Fruit fly (Drosophila melanogaster) Kc167 (cell line): Measurements from ENCODE around the gene CG33095.

Experiments
- Myc ChIP-seq: fragments of >200 bp; optimal IDR thresholded peaks from 2 replicates; lab custom pipeline; 2017; ENCODE audit warnings: missing external identifiers
- Sin3A ChIP-seq: fragments of >200 bp; optimal IDR thresholded peaks from 2 replicates; lab custom pipeline; 2018; ENCODE audit warnings: missing external identifiers
- h ChIP-seq: fragments of >200 bp; optimal IDR thresholded peaks from 3 replicates; lab custom pipeline; 2018; ENCODE audit warnings: missing external identifiers
- insv ChIP-seq: fragments of >200 bp; optimal IDR thresholded peaks from 3 replicates; lab custom pipeline; 2018; ENCODE audit warnings: missing external identifiers
- psq ChIP-seq: fragments of >200 bp; optimal IDR thresholded peaks from 2 replicates; lab custom pipeline; 2017; ENCODE audit warnings: missing external identifiers
- ttk ChIP-seq: sonication (Bioruptor generic); optimal IDR thresholded peaks from 2 replicates; lab custom pipeline; 2017; ENCODE audit warnings: missing external identifiers

The CG33095 gene

DNA sequence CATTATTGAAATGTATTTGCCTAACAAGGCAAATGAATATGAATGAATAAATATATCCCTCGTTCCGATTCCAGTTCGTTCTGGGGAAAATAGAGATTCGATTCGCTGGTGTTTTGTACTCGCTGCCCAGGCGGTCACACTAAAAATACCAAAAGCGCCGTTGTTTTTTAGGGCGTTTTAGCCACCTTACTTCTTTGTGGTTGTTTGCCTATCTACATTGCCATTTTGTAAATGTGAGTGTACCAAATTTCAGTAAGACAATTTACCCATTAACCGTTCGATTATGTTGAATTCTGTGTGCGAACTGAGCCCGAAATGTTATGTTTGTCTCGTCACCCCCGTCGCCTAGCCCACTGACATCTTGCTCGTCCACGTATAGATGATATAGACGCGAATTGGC, at the start of gene CG33095, which contains the start of gene CG33096:
Gene CG33095 (plus strand): TSS at position 187 of the 400 bp plus-strand sequence.
Gene CG33096 (plus strand): TSS at position 187 of the 400 bp plus-strand sequence.
- no peak for TF ChIP-seq insv
- no peak for TF ChIP-seq psq (lab: Kevin White, UChicago)
- TF ChIP-seq Sin3A (lab: Kevin White, UChicago) = no peak
- TF ChIP-seq ttk = no peak
- no peak for TF ChIP-seq Myc
- TF ChIP-seq h (lab: Kevin White, UChicago) = no peak

DNA sequence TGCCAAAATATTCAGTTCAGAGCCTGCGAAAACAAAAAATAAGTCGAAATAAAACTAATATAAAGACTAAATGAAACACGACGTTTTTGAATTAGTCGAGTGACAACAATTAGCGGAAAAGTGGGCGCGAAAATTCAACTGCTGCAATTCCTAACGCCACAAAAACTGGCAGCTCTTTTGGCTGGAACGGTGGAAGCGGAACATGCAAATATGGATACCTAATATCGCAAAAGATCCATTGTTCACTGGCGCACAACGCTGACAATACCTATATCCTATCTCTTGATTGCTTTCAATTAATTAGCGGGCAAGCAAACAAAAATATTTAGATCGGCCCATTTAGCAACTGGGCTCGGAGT, 48.1 kb upstream of the CG33095 start, which contains the start of gene CG11791:
Gene CG11791 (plus strand): TSS at position 234 of the 359 bp plus-strand sequence.
- no peak for TF ChIP-seq ttk
- TF ChIP-seq Myc = no peak
- no peak for TF ChIP-seq h (lab: Kevin White, UChicago)
- TF ChIP-seq insv = no peak
- no peak for TF ChIP-seq psq (lab: Kevin White, UChicago)
- no peak for TF ChIP-seq Sin3A (lab: Kevin White, UChicago)

DNA sequence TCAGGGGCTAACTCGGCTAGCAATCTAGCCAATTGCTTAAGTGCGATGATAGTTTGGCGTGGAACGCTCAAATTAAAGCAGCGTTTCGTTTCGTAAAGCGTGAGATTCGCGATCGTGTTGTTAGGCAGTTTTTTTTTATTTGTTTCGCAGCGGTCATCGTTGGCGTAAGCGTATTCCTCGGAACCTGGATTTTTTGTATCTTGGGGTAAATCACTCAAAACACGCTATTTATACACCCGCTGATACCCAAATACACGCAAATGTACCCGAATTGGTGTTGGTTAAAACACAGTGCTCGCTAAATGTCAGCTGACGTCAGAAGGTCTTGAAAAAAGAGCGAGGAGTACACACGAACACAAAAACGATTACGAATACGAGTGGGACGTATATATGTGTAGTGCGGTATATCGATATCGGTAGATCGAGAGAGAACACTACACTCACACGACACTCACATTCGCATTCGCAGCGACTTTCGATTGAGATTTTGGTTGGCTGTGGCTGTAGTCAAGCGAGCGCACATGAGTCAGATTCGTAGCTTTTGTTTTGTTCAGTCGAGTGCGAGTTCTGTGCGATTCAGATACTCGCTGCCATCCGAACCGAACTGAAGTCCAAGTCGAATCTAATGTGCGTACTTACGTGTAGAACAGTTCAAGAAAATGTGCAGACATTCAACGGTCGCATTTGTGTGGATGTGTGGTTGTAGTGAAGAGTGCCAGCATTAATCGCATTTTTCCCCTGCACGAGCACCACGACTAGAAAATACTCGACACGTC, 47.5 kb upstream of the CG33095 start:
- no peak for TF ChIP-seq psq (lab: Kevin White, UChicago)
- no peak for TF ChIP-seq h (lab: Kevin White, UChicago)
- TF ChIP-seq Myc = no peak
- no peak for TF ChIP-seq insv
- no peak for TF ChIP-seq Sin3A (lab: Kevin White, UChicago)
- TF ChIP-seq ttk = no peak

DNA sequence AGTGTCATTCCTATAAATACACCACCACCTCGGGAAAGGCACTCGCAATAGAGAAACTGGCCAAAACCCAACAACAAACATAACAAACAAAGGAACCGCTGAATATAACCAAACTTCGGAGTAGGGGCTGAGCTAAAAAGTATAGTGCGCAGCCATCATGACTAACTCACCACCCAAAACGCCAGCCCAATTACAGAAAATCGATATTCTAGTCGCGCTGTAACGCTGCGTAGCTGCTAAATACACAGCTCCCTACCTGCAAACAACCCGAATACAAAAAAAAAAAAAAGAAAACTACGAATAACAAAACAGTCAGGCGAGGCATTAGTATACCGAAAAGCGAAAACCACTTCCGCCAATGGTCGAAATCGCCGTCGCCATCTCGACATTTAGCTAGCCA, 46.8 kb upstream of the CG33095 start:
- TF ChIP-seq h (lab: Kevin White, UChicago) (no peak), Myc (no peak), insv (no peak), psq (lab: Kevin White, UChicago) (no peak), ttk (no peak), Sin3A (lab: Kevin White, UChicago) (no peak)

DNA sequence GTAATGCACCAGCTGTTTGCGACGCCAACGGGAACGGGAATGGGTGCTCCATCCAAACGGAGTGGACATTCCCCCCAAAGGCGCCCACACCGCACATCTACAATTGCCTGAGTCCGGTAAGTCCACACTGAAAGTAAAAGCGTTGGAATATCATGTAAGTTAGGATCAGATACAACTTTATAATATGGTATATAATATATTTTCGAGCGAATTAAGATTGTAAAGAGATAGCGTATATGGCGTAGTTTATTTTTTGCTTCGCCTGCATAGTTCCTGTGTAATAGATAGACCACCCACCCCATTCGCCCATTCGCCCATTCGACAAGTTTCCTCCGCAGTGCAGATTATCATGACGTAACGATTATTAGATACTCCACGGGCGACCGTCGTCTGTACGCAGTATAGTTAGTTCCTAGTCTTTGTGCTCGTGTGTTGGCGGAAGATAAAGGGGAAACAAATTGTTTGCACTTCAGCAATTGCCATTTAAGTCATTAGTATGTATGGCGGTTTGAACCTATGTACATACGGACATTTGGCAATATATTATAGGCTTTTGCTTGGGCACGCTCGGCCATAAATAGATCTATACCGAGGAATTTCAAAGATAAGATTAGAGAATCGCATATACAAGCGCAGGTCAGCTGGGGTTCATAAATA, 45.9 kb upstream of the CG33095 start:
- TF ChIP-seq ttk (no peak), Myc (no peak), psq (lab: Kevin White, UChicago) (no peak), Sin3A (lab: Kevin White, UChicago) (no peak), h (lab: Kevin White, UChicago) (no peak), insv (no peak)

DNA sequence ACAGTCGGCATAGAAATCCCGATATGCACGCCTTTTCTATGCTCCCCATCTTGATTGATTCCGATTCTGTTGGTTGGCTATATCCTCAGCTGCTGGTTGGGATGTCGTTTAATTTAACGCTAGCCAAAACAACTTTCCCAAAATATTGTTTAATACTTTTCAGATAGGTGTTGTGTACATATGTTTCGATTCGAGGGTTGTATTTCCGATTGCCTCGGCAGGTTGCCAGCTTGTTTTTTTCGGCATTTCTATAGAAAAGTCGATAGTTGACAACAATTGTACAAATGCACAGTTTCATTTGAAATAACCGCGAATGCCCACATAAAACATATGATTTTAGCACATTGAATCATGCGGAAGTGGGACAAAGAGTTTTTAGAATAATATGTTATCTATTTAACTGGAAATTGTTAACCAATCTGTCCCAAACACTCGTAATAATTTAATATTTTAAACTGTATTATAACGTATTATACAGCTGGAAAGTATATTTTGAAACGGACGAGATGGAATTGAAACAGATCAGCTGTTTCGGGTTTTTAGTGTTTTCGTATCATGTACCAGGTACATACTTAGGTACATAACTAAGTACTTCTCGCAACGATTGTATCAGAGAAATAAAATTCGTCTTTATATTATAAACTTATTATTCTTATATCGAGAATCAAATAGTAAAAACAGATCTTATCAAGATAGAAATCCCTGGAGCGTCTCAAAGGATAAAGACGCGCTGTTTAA, 42.9 kb upstream of the CG33095 start, which contains the start of gene CG31109:
Gene CG31109 (minus strand): TSS at position 203 of the 738 bp plus-strand sequence.
- TF ChIP-seq h (lab: Kevin White, UChicago) = no peak
- TF ChIP-seq ttk = no peak
- no peak for TF ChIP-seq Sin3A (lab: Kevin White, UChicago)
- TF ChIP-seq psq (lab: Kevin White, UChicago) = no peak
- TF ChIP-seq insv = no peak

DNA sequence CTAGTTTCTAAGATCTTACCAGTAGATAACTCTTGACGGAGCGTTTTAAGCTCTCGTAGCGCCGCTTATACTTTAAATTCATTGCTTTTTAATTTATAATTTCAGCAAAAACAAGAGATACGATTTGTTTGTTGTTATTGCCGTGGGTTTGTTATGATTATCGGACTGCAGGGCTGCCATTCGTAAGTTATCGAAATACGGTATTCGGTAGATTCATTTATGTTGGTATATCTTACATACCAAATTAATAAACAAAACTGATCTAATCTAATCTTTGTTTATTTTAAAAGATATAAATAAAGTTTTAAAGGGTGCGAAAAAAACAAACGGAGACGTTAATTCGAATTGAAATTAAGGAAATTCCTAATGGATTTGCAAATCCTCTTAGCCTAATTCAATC, 41.5 kb upstream of the CG33095 start, which contains the start of the genes CG31111 and stac:
Gene CG31111 (minus strand): TSS at position 162 of the 400 bp plus-strand sequence.
Gene stac (plus strand): TSS at position 271 of the 400 bp plus-strand sequence.
- TF ChIP-seq Sin3A (lab: Kevin White, UChicago) (no peak), h (lab: Kevin White, UChicago) (no peak), Myc (no peak), insv (no peak), psq (lab: Kevin White, UChicago) (no peak), ttk (no peak)

DNA sequence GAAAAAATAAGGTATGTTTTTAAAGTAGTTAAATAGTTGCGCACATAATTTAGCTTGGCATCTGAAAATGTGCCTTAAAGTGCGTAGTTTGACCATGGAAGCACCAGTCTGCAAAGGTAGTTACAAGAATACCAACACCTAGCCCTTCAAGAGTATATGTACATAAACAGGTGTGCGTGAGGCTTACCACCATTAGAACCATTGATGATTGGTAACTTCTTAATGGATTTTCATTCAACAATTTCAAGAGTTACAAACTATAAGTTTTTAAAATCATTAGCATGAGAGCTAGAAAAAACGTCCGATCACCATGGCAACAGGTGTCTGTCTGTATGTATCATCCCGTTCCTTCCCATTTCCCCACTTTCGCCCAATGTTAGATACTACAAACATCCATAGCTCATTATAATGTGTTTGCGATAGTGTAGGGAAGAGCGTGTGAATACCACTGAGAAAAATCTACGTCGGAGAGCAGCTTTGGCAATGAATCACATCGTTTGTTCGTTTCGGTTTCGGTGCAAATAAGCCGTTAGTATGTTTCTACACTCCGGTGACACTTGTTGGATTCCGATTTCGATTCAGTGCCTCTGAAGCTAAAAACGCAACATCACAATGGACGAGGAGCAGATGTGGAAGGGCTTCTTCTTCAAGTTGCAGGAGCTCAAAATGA, 40.8 kb upstream of the CG33095 start:
- no peak for TF ChIP-seq ttk
- no peak for TF ChIP-seq Sin3A (lab: Kevin White, UChicago)
- TF ChIP-seq Myc = no peak
- no peak for TF ChIP-seq psq (lab: Kevin White, UChicago)
- TF ChIP-seq insv = no peak
- TF ChIP-seq h (lab: Kevin White, UChicago) = no peak

DNA sequence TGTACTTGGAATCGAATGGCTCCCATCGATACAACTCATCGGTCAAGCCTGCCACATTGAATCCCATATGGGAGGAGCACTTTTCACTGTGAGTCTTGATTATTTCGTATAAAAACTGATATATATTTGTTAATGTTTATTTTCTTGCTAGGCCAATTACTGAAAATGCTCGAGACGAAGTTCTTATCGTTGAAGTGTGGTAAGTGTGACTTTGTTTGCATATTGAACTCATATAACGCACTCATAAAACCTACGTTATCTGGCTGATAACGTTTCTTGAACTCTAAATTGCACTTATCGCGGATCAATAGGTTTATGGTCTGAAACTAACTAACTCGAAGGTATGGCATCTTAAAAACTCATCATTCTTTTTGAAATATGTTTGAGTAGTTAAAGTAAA, 37.0 kb upstream of the CG33095 start:
- no peak for TF ChIP-seq Sin3A (lab: Kevin White, UChicago)
- TF ChIP-seq psq (lab: Kevin White, UChicago) = no peak
- TF ChIP-seq ttk = no peak
- no peak for TF ChIP-seq insv
- no peak for TF ChIP-seq h (lab: Kevin White, UChicago)
- TF ChIP-seq Myc = no peak

DNA sequence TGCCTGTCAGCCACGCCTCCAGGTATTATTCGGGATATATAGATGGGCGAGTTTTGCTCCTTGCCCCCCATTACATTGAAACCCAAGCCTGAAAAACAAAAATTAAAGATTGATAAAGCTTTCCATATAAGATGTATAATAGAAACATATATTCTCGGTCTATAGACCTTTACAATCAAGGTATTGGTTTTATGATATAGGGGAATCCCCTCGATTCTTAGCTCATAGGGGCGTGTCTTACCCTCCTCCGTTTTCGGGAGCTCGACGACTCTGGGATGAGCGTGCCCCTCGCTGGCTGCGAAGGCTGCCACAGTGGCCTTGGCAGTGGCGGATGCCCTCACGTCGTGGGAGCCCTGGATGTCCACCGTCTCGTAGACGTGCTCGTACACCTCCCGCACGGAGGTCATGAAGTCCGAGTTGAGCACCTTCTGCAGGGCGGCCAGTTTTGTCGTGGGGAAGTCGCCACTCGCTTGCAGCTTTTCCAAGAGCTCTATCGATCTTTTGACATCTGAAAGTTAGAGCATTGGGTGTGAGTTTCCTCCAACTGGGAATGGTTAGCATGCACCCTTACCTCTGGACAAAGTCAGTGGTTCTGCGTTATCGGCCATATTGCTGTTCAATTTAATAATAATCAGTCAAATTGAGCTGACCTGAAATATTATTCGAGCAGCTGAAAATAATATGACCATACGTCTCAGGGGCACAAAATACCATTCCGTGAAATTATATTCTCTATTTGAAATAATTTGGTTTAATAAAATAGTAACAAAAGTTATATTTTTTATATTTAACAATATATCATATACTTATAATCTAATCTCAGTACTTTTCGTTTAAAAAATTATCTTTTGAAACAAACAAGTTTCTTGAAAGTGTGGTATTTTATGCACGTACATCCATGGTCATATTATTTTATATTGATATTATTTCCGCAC, 32.3 kb upstream of the CG33095 start, which contains the start of the genes veli and PQBP1:
Gene veli (minus strand): TSS at position 685 of the 935 bp plus-strand sequence.
Gene PQBP1 (plus strand): TSS at position 885 of the 935 bp plus-strand sequence.
- TF ChIP-seq insv (no peak), Sin3A (lab: Kevin White, UChicago) (no peak), h (lab: Kevin White, UChicago) (no peak), Myc (no peak), psq (lab: Kevin White, UChicago) (no peak), ttk (no peak)
